Worm (Caenorhabditis elegans): ENCODE data around the gene srw-108.

DNA sequence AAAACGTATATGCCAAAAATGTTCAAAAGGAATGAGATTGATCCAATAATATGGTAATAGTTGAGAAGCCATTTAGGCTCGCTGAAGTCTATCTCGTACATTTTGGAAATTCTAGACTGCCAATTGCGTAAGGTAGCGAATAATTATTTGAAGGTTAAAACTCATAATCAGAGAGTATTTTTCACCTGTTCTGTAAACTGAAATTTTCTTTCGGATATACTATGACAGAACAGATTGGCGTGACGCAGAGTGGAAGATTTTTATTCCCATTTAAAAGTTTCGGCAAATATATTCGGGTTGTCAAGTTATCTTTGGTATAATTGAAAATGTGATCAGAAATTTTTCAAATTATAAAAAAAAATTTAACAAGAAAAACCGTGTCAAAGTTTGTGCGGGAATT is 40.4 kb downstream of the srw-108 start, which contains the start of gene sri-72:
- TF ChIP-seq nhr-77 (tag; optimal IDR thresholded peaks at IDR 0.05), result no peak
- no peak for TF ChIP-seq mab-5 (tag; optimal IDR thresholded peaks at IDR 0.05)
